Worm (Caenorhabditis elegans): Measurements from ENCODE around the gene K05F1.9.

K05F1.9 gene

DNA sequence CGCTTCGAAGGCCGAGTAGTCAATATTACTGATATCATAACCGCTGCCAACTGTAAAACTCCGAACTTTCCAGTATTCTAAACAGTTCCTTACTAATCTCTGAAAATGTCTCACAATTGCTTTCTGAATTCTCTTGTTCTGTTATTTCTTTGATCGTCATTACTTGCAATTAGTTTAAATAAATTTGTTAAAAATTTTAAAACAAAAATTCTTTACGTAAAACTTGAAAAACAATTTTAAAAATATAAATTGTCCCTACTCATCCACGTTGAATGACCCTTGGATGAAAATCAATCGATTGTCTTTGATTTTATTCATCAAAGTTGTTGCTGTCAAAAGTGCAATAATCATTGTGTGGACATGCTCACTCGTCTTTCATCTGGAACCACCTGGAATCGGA, 6.8 kb downstream of the K05F1.9 start, which contains the start of gene acdh-8:
Gene acdh-8, plus strand, starts transcription at position 301 of the 400 bp plus-strand sequence.
- TF ChIP-seq nhr-11 (tag; optimal IDR thresholded peaks at IDR 0.05) (no peak), npax-4 (tag; optimal IDR thresholded peaks at IDR 0.05) (no peak), elt-2 (tag; optimal IDR thresholded peaks at IDR 0.05) (no peak), ztf-16 (tag; optimal IDR thresholded peaks at IDR 0.05) (no peak), pat-9 (tag; optimal IDR thresholded peaks at IDR 0.05) (no peak), pros-1 (tag; optimal IDR thresholded peaks at IDR 0.05) (no peak), rnt-1 (tag; optimal IDR thresholded peaks at IDR 0.05) (no peak), Y22D7AL.16 (tag; optimal IDR thresholded peaks at IDR 0.05) (no peak)

DNA sequence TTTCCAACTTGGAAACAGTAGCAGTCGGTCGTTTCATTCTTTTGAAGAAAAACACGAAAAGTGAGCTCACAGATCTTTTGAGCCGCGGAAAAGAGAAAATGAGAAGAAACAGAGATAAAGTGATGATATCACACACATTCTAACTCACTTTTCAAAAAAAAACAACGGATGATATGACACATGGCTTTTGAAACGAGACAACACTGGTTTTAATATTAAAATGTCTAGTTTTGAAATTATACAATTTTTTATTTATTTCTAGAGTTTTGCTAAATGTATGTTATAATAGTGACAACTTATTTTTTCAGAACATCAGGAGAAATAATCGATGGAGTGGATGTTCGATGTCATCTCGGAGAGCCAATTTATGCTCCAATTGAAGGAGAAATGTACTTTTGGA, 8.5 kb downstream of the K05F1.9 start, which contains the start of gene K05F1.14:
Gene K05F1.14, minus strand, starts transcription at position 101 of the 400 bp plus-strand sequence.
- TF ChIP-seq syd-9 (tag; optimal IDR thresholded peaks at IDR 0.05) (no peak), elt-2 (tag; optimal IDR thresholded peaks at IDR 0.05) (no peak), rnt-1 (tag; optimal IDR thresholded peaks at IDR 0.05) (no peak), C08G9.2 (tag; optimal IDR thresholded peaks at IDR 0.05) (no peak), fax-1 (tag; optimal IDR thresholded peaks at IDR 0.05) (no peak), elt-4 (tag; optimal IDR thresholded peaks at IDR 0.05) (no peak)

DNA sequence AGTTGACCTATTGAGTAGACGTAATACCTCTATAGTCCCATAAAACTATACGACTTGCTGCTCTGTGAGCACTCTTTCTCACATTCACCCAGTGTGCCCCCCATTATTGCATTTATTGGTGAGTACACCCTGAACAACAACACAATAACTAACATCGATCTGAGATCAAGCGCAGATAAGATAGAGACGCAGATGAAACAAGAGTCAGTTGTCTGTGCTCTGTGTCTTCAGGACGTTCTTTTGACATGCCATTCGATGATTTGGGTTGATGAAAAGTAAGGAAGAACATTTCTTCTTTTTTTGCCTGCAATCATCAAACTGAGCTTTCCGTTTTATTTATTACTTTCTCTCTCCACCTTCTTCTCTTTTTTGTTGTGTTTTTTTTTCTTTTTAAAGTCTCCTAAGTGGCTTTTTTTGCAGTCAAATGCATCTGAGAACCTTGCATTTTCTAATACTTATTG, 10.6 kb downstream of the K05F1.9 start, which contains the start of gene lect-2:
Gene lect-2, plus strand, starts transcription at position 411 of the 461 bp plus-strand sequence.
- TF ChIP-seq lim-6 (tag; optimal IDR thresholded peaks at IDR 0.05) (no peak), hlh-8 (tag; optimal IDR thresholded peaks at IDR 0.05) (no peak), ceh-45 (GFP tag; IDR thresholded peaks at IDR 0.05) (no peak), unc-55 (GFP tag; optimal IDR thresholded peaks at IDR 0.05) (peak; percentile 35), pqm-1 (tag; optimal IDR thresholded peaks at IDR 0.05) (no peak)

DNA sequence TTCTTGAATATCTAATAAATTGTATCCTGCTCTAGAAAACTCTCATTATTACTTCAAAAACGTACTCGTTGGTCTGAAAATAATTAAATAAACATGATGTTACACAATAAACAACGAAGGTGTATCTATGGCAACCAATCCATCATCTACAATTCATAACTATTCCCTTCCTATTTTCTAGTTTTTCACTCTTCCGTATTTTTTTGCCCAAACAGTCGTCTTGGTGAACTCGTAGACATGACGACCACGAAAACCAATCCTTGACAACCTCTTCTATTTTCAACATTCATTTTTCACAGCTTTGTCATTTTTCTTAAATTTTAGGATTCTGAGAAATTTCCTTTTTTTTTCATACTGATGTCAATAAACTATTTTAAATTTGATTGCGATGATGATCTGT, 12.2 kb downstream of the K05F1.9 start, which contains the start of gene K05F1.13:
Gene K05F1.13, plus strand, starts transcription at position 301 of the 400 bp plus-strand sequence.
- TF ChIP-seq madf-2 (tag; optimal IDR thresholded peaks at IDR 0.05) (no peak), Y22D7AL.16 (tag; optimal IDR thresholded peaks at IDR 0.05) (no peak), pros-1 (tag; optimal IDR thresholded peaks at IDR 0.05) (no peak), fax-1 (tag; optimal IDR thresholded peaks at IDR 0.05) (no peak), ahr-1 (tag; optimal IDR thresholded peaks at IDR 0.05) (no peak), unc-55 (GFP tag; optimal IDR thresholded peaks at IDR 0.05) (no peak), ceh-22 (tag; optimal IDR thresholded peaks at IDR 0.05) (no peak), rnt-1 (tag; optimal IDR thresholded peaks at IDR 0.05) (no peak), syd-9 (tag; optimal IDR thresholded peaks at IDR 0.05) (no peak), pax-1 (tag; optimal IDR thresholded peaks at IDR 0.05) (no peak), hlh-15 (tag; optimal IDR thresholded peaks at IDR 0.05) (no peak), ceh-31 (tag; optimal IDR thresholded peaks at IDR 0.05) (no peak), odd-2 (tag; optimal IDR thresholded peaks at IDR 0.05) (no peak), elt-2 (tag; optimal IDR thresholded peaks at IDR 0.05) (no peak), ama-1 (optimal IDR thresholded peaks at IDR 0.05) (no peak)

DNA sequence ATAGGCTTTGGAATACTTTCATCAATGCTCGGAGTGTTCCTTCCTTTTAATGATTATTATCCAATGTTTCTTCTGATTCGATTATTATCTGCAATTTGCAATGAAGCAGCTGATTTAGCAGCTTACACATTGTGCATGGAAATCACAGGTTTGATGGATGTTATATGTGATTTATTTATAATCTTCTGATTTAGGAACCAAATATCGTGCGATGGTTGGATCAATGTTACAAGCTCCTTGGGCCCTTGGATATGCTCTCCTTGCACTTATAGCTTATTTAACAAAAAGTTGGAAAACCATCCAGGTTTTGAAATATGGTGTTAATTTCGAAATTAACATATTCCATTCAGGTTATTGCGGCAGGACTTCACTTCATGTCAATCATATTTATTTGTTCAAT, 15.5 kb downstream of the K05F1.9 start:
- TF ChIP-seq ceh-34 (tag; optimal IDR thresholded peaks at IDR 0.05) (no peak), pat-9 (tag; optimal IDR thresholded peaks at IDR 0.05) (no peak), sox-2 (GFP tag; IDR thresholded peaks at IDR 0.05) (no peak), lim-6 (tag; optimal IDR thresholded peaks at IDR 0.05) (no peak), madf-2 (tag; optimal IDR thresholded peaks at IDR 0.05) (no peak), pros-1 (tag; optimal IDR thresholded peaks at IDR 0.05) (no peak), sox-4 (tag; optimal IDR thresholded peaks at IDR 0.05) (no peak), tbx-2 (tag; optimal IDR thresholded peaks at IDR 0.05) (no peak), pag-3 (tag; optimal IDR thresholded peaks at IDR 0.05; ENCODE audit: borderline replicate concordance) (no peak)

All from whole organism, late embryonic.